Worm (Caenorhabditis elegans) whole organism, midembryonic: ENCODE results near the gene lron-10.

Experiments
- T22C8.4 ChIP-seq: fragments of 200-800 bp; sonication (Bioruptor generic); IDR thresholded peaks from 2 replicates; pipeline ENCODE4 v1.3.6; 2022; ENCODE audit warnings: missing genetic modification characterization, missing compliant biosample characterization
- flt-1 ChIP-seq: fragments of 200-800 bp; sonication (Bioruptor generic); IDR thresholded peaks from 2 replicates; pipeline ENCODE4 v1.3.6; 2022; ENCODE audit warnings: missing genetic modification characterization, missing compliant biosample characterization
- klf-2 ChIP-seq: fragments of 200-800 bp; sonication (Bioruptor generic); conservative IDR thresholded peaks from 2 replicates; pipeline ENCODE4 v1.3.6; 2022; ENCODE audit warnings: missing genetic modification reagents, missing genetic modification characterization, missing compliant biosample characterization
- med-1 ChIP-seq: sonication (generic microtip); optimal IDR thresholded peaks from 2 replicates; lab custom pipeline; 2017; ENCODE audit warnings: missing genetic modification characterization, mild to moderate bottlenecking, missing compliant biosample characterization, antibody characterized with exemption, missing genetic modification reagents; ENCODE audit not compliant: insufficient read depth
- tab-1 ChIP-seq: fragments of 200-800 bp; sonication (Bioruptor generic); IDR thresholded peaks from 2 replicates; pipeline ENCODE4 v1.3.6; 2022; ENCODE audit warnings: missing genetic modification characterization, missing compliant biosample characterization

- no peak for TF ChIP-seq flt-1 (GFP tag; lab: Robert Waterston, UW)
- no peak for TF ChIP-seq med-1
- no peak for TF ChIP-seq tab-1 (GFP tag; lab: Robert Waterston, UW)
- no peak for TF ChIP-seq T22C8.4 (GFP tag; lab: Robert Waterston, UW)
- TF ChIP-seq klf-2 = no peak
Observed at ce11 chrIII:10578873-10579272, 42.3 kb downstream of the lron-10 start.
